Fruit fly (Drosophila melanogaster) whole organism, pupa: Measurements from ENCODE around the gene Mettl14.

ENCODE experiments used
- CG10348 ChIP-seq: fragments of 200-800 bp; sonication (Bioruptor generic); IDR thresholded peaks from 2 replicates; pipeline ENCODE4 v1.3.6; 2022; ENCODE audit warnings: missing biosample characterization, missing genetic modification characterization
- CG12605 ChIP-seq: fragments of 200-800 bp; sonication (Bioruptor generic); IDR thresholded peaks from 2 replicates; pipeline ENCODE4 v1.3.6; 2022; ENCODE audit warnings: missing biosample characterization, missing genetic modification characterization
- CG13204 ChIP-seq: fragments of 200-800 bp; sonication (Bioruptor generic); optimal IDR thresholded peaks from 2 replicates; lab custom pipeline; 2018; ENCODE audit warnings: missing biosample characterization, mild to moderate bottlenecking, missing genetic modification characterization, moderate library complexity
- CG14655 ChIP-seq: fragments of 200-800 bp; sonication (Bioruptor generic); optimal IDR thresholded peaks from 3 replicates; lab custom pipeline; 2017; ENCODE audit warnings: mild to moderate bottlenecking, missing biosample characterization, missing genetic modification reagents, missing genetic modification characterization
- CG15710 ChIP-seq: fragments of 200-800 bp; sonication (Bioruptor generic); optimal IDR thresholded peaks from 2 replicates; lab custom pipeline; 2018; ENCODE audit warnings: missing biosample characterization, mild to moderate bottlenecking, missing genetic modification characterization, moderate library complexity
- CG17806 ChIP-seq: fragments of 200-800 bp; sonication (Bioruptor generic); optimal IDR thresholded peaks from 2 replicates; lab custom pipeline; 2018; ENCODE audit warnings: missing biosample characterization, mild to moderate bottlenecking, missing genetic modification characterization, moderate library complexity
- CG32121 ChIP-seq: fragments of 200-800 bp; sonication (Bioruptor generic); IDR thresholded peaks from 2 replicates; pipeline ENCODE4 v1.3.6; 2022; ENCODE audit warnings: missing biosample characterization, missing genetic modification characterization
- CG34367 ChIP-seq: fragments of 200-800 bp; sonication (Bioruptor generic); optimal IDR thresholded peaks from 2 replicates; lab custom pipeline; 2018; ENCODE audit warnings: missing biosample characterization, mild to moderate bottlenecking, missing genetic modification characterization
- CG4496 ChIP-seq: fragments of 200-800 bp; sonication (Bioruptor generic); IDR thresholded peaks from 3 replicates; pipeline ENCODE4 v1.3.6; 2022; ENCODE audit warnings: missing biosample characterization, missing genetic modification characterization
- CG8159 ChIP-seq: fragments of 200-800 bp; sonication (Bioruptor generic); optimal IDR thresholded peaks from 3 replicates; lab custom pipeline; 2018; ENCODE audit warnings: missing biosample characterization, mild to moderate bottlenecking, missing genetic modification characterization, moderate library complexity
- CG8301 ChIP-seq: fragments of 200-800 bp; sonication (Bioruptor generic); optimal IDR thresholded peaks from 2 replicates; lab custom pipeline; 2018; ENCODE audit warnings: missing biosample characterization, mild to moderate bottlenecking, missing genetic modification characterization
- CG9948 ChIP-seq: fragments of 200-800 bp; sonication (Bioruptor generic); optimal IDR thresholded peaks from 2 replicates; lab custom pipeline; 2018; ENCODE audit warnings: missing biosample characterization, mild to moderate bottlenecking, missing genetic modification characterization, moderate library complexity
- D1 ChIP-seq: fragments of 200-800 bp; sonication (Bioruptor generic); optimal IDR thresholded peaks from 2 replicates; lab custom pipeline; 2018; ENCODE audit warnings: missing biosample characterization, mild to moderate bottlenecking, missing genetic modification characterization, moderate library complexity
- EcR ChIP-seq: fragments of 200-800 bp; sonication (Bioruptor generic); optimal IDR thresholded peaks from 3 replicates; lab custom pipeline; 2019; ENCODE audit warnings: missing biosample characterization, missing genetic modification characterization, mild to moderate bottlenecking, moderate library complexity, missing genetic modification reagents
- Ets98B ChIP-seq: fragments of 200-800 bp; sonication (Bioruptor generic); IDR thresholded peaks from 2 replicates; pipeline ENCODE4 v1.3.6; 2022; ENCODE audit warnings: missing biosample characterization, missing genetic modification characterization
- Pif1A ChIP-seq: fragments of 200-800 bp; sonication (Bioruptor generic); optimal IDR thresholded peaks from 3 replicates; lab custom pipeline; 2016; ENCODE audit warnings: missing biosample characterization, missing genetic modification characterization
- Pif1B ChIP-seq: fragments of 200-800 bp; sonication (Bioruptor generic); optimal IDR thresholded peaks from 3 replicates; lab custom pipeline; 2016; ENCODE audit warnings: missing biosample characterization, missing genetic modification characterization
- Snoo ChIP-seq: fragments of 200-800 bp; sonication (Bioruptor generic); optimal IDR thresholded peaks from 3 replicates; lab custom pipeline; 2017; ENCODE audit warnings: missing biosample characterization, mild to moderate bottlenecking, missing genetic modification characterization, inconsistent platforms
- fd96Ca ChIP-seq: fragments of 200-800 bp; sonication (Bioruptor generic); IDR thresholded peaks from 3 replicates; pipeline ENCODE4 v1.3.6; 2022; ENCODE audit warnings: missing biosample characterization, missing genetic modification characterization
- gl ChIP-seq: fragments of 200-800 bp; sonication (Bioruptor generic); optimal IDR thresholded peaks from 2 replicates; lab custom pipeline; 2018; ENCODE audit warnings: missing biosample characterization, mild to moderate bottlenecking, missing genetic modification characterization
- rn ChIP-seq: fragments of 200-800 bp; sonication (Bioruptor generic); IDR thresholded peaks from 2 replicates; pipeline ENCODE4 v1.3.6; 2022; ENCODE audit warnings: missing biosample characterization, missing genetic modification characterization

Gene Mettl14

DNA sequence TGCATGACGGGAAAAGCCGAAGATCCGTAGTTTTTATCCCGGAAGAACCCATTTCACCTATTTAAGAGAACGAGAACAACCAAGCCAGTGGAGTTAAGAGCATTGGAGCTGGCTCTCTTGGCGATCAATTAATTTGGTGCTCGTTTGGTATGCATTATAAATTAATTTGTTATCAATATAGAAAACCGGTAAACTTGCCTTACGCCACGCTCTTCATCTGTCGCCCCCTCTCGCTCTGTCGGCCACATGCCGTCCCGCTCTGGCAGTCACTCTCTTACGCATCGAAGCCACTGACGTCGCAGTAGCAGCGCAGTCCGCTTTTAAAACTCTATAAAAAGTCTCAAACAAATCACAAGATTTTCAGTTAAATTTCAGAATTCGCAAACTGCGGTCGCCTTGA, 38.0 kb downstream of the Mettl14 start, which contains the start of gene CG7778:
CG7778 (plus strand) TSS at position 361 of the 400 bp plus-strand sequence.
- no peak for TF ChIP-seq EcR (GFP tag; lab: Kevin White, UChicago)
- no peak for TF ChIP-seq CG10348 (GFP tag; lab: Robert Waterston, UW)
- no peak for TF ChIP-seq CG14655 (GFP tag; lab: Kevin White, UChicago)
- no peak for TF ChIP-seq CG15710 (tag; lab: Kevin White, UChicago)
- TF ChIP-seq D1, result no peak

DNA sequence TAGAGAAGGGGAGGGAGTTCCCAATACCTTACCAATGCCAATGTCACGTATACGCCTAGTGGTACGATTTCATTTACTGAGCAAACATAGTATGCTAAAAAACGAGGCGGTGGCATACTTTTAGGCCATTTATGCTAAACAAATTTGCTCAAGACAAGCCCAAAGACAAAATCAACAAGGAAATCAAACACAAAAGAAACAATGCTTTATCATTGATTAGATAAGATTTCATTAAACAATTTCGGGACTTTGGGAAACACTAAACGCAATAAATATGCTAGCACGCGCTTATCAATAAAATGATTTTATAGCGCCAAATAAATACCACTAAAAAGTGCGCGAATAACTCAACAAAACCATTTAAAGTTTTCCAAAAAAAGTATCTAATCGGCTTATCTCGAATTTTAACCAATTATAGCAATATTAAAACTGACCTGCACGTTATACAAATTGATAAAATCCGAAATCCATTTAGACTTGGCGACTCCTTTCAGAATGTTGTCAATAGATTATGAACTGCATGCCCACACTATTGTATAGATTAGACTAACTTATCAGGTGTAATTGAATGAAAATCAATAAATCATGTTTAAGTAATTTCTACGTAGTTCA, 42.4 kb downstream of the Mettl14 start:
- TF ChIP-seq CG9948 (tag; lab: Kevin White, UChicago) (no peak), CG17806 (tag; lab: Kevin White, UChicago) (no peak), CG8301 (tag; lab: Kevin White, UChicago) (no peak), CG32121 (GFP tag; lab: Robert Waterston, UW) (no peak), Pif1A (GFP tag; lab: Kevin White, UChicago) (no peak), Pif1B (GFP tag; lab: Kevin White, UChicago) (no peak), CG12605 (GFP tag; lab: Robert Waterston, UW) (no peak), CG13204 (GFP tag; lab: Kevin White, UChicago) (no peak)

DNA sequence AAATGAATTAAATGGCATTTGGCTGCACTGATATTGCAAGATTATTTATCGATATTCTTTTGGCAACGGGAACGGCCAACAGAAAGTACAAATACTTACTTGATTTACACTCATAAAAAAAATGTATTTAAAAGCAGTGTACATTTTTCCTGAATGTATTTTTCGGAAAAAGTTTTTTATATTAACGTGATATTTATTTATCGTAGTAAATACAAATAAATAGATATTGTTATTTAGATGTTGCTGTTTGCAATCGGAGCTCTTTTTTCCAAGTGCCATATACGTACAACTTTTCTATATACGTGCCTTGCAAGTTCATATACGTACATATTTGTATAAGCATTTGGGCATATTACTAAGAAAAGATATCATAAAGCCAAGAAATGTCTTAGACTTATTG, 43.1 kb downstream of the Mettl14 start:
- no peak for TF ChIP-seq Snoo (tag; lab: Kevin White, UChicago)
- no peak for TF ChIP-seq CG10348 (GFP tag; lab: Robert Waterston, UW)
- TF ChIP-seq fd96Ca (GFP tag; lab: Robert Waterston, UW), result no peak
- TF ChIP-seq CG4496, result no peak
- no peak for TF ChIP-seq gl (tag; lab: Kevin White, UChicago)
- TF ChIP-seq rn (GFP tag; lab: Robert Waterston, UW), result no peak
- TF ChIP-seq CG32121 (GFP tag; lab: Robert Waterston, UW), result no peak
- TF ChIP-seq Pif1A (GFP tag; lab: Kevin White, UChicago), result no peak
- TF ChIP-seq CG8301 (tag; lab: Kevin White, UChicago), result no peak
- no peak for TF ChIP-seq CG34367 (tag; lab: Kevin White, UChicago)
- no peak for TF ChIP-seq CG9948 (tag; lab: Kevin White, UChicago)

- TF ChIP-seq Pif1B (GFP tag; lab: Kevin White, UChicago), result no peak
Observed at dm6 chr2L:8351864-8352263, 43.6 kb downstream of the Mettl14 start, which contains the start of gene Mur29B. TSS of gene Mur29B (plus strand) at chr2L:8352187.

DNA sequence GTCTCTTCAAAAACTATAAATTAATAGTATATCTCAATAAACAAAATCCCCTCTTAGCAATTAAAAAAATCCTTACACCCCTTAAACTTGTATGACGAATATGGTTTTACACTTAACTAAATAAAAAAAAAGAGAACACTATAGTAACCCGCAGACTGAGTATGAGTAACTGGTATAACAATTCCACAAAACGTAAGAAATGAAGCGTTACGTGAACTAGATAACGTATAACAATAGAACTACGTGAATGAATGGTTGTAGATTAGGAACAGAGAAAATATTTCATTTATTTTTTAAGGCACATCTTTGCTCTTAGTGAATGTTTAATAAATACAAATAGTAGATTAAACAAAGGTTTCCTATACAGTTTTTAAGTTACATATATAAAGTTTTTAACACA, 47.2 kb downstream of the Mettl14 start:
- TF ChIP-seq Snoo (tag; lab: Kevin White, UChicago) (no peak), D1 (no peak), CG15710 (tag; lab: Kevin White, UChicago) (no peak), CG12605 (GFP tag; lab: Robert Waterston, UW) (no peak), CG32121 (GFP tag; lab: Robert Waterston, UW) (no peak), CG8301 (tag; lab: Kevin White, UChicago) (no peak), CG14655 (GFP tag; lab: Kevin White, UChicago) (no peak), CG4496 (no peak), CG9948 (tag; lab: Kevin White, UChicago) (no peak), CG8159 (tag; lab: Kevin White, UChicago) (no peak), CG13204 (GFP tag; lab: Kevin White, UChicago) (no peak), Pif1A (GFP tag; lab: Kevin White, UChicago) (no peak), Ets98B (GFP tag; lab: Robert Waterston, UW) (no peak)
